Worm (Caenorhabditis elegans): Measurements from ENCODE around the gene pals-16.

ce11 chrIII:1416571-1416970 lies 16.8 kb downstream of the pals-16 start:
- no peak for TF ChIP-seq pag-3 (tag; optimal IDR thresholded peaks at IDR 0.05; ENCODE audit: borderline replicate concordance)
- TF ChIP-seq pha-4 (tag; optimal IDR thresholded peaks at IDR 0.05) = no peak
- TF ChIP-seq nfya-1 (tag; optimal IDR thresholded peaks at IDR 0.05) = no peak
- no peak for TF ChIP-seq ceh-6 (GFP tag; optimal IDR thresholded peaks at IDR 0.05)
- no peak for TF ChIP-seq hlh-30 (tag; optimal IDR thresholded peaks at IDR 0.05; ENCODE audit: insufficient read depth)
- no peak for TF ChIP-seq nhr-11 (tag; optimal IDR thresholded peaks at IDR 0.05)
- no peak for TF ChIP-seq ama-1 (optimal IDR thresholded peaks at IDR 0.05)
- no peak for TF ChIP-seq dve-1 (tag; optimal IDR thresholded peaks at IDR 0.05)
- no peak for TF ChIP-seq dmd-4 (tag; optimal IDR thresholded peaks at IDR 0.05; ENCODE audit: borderline replicate concordance)
